Fruit fly (Drosophila melanogaster): ENCODE data around the gene CG5078.

The CG5078 gene

DNA sequence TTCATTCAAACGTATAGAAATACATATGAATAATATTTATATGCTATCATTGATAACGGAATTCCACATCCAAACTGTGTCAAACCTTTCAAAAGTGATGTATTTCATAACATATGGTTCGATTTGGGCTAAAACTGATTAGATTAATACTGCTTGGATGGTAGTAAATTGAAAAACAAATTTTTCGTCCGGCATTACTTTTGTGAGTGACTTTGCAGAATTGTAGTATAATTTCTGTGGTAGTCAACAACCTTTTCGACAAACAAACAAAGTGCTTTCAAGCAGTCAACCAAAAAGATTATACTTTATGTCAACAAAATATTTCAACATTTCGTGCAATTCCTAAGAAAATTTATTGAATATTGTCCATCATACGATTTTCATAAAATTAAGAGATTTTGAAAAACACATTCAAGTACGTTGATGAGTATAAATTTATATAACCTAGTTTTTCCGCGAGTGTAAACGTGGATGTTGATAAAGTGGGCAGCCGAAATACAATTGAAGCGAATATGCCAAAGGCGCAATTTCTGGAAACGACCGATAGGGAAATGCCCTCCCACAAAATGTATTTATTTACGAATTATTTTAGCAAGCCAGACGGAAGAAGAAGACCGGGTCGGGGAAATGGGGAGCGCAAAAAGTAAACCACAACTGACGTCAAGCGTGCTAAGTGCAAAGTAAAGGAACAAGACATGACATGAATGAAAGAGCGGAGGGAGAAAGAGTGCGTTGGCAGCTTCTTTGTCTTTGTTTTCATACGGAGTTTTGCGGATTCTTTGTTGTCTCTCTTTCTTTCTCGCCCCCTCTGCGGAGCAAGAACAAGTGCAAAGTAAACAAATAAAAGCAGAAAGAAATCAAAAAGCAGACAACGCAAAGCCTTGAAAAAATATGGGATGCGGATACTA lies 12.3 kb downstream of the CG5078 start (continued):
- peak; percentile 11; the same call in 1 of the 2 replicates for TF ChIP-seq lmd (GFP tag; IDR thresholded peaks at IDR 0.05)
- TF ChIP-seq jigr1 (GFP tag; IDR thresholded peaks at IDR 0.05), result no peak
- TF ChIP-seq salm (tag; optimal IDR thresholded peaks at IDR 0.05), result no peak
- no peak for TF ChIP-seq sima (GFP tag; optimal IDR thresholded peaks at IDR 0.05)
- peak; percentile 48 for TF ChIP-seq CG30403 (GFP tag; optimal IDR thresholded peaks at IDR 0.05)
- no peak for TF ChIP-seq CG1603 (tag; optimal IDR thresholded peaks at IDR 0.05)
- 0 out of 3 replicates have a peak, but pooled peaks have one; percentile 13 for TF ChIP-seq Aef1 (GFP tag; IDR thresholded peaks at IDR 0.05)
- TF ChIP-seq her (GFP tag; optimal IDR thresholded peaks at IDR 0.05), result no peak
- TF ChIP-seq ap (GFP tag; IDR thresholded peaks at IDR 0.05), result no peak
- TF ChIP-seq dm (GFP tag; optimal IDR thresholded peaks at IDR 0.05), result no peak
- no peak for TF ChIP-seq Lim3 (GFP tag; IDR thresholded peaks at IDR 0.05)
- no peak for TF ChIP-seq Fer2 (tag; optimal IDR thresholded peaks at IDR 0.05)
- no peak for TF ChIP-seq CG4424 (GFP tag; optimal IDR thresholded peaks at IDR 0.05)
- TF ChIP-seq CG14050 (GFP tag; IDR thresholded peaks at IDR 0.05), result no peak; the same call in 2 of the 3 replicates
- TF ChIP-seq CrebB (tag; optimal IDR thresholded peaks at IDR 0.05), result peak; percentile 18
- TF ChIP-seq cas (GFP tag; IDR thresholded peaks at IDR 0.05), result no peak
- no peak for TF ChIP-seq CHES-1-like (GFP tag; optimal IDR thresholded peaks at IDR 0.05)
- TF ChIP-seq CG8944 (GFP tag; optimal IDR thresholded peaks at IDR 0.05), result no peak
- peak; percentile 69 for TF ChIP-seq p53 (GFP tag; optimal IDR thresholded peaks at IDR 0.05)
- no peak for TF ChIP-seq CG11723 (GFP tag; optimal IDR thresholded peaks at IDR 0.05)
- TF ChIP-seq tgo (GFP tag; IDR thresholded peaks at IDR 0.05), result no peak
- TF ChIP-seq gsb-n (tag; optimal IDR thresholded peaks at IDR 0.05), result no peak
- no peak for TF ChIP-seq Kr (GFP tag; optimal IDR thresholded peaks at IDR 0.05)
- TF ChIP-seq slou (GFP tag; optimal IDR thresholded peaks at IDR 0.05), result no peak
- TF ChIP-seq CG11504 (tag; optimal IDR thresholded peaks at IDR 0.05), result peak; percentile 52
- no peak for TF ChIP-seq CG2889 (GFP tag; IDR thresholded peaks at IDR 0.05)
- TF ChIP-seq oc (tag; optimal IDR thresholded peaks at IDR 0.05), result no peak
- TF ChIP-seq esg (GFP tag; conservative IDR thresholded peaks at IDR 0.05), result peak; percentile 22; the same call in 1 of the 2 replicates
- TF ChIP-seq CG3995 (GFP tag; optimal IDR thresholded peaks at IDR 0.05), result no peak
- no peak for TF ChIP-seq CG14441 (GFP tag; IDR thresholded peaks at IDR 0.05)
- TF ChIP-seq br (optimal IDR thresholded peaks at IDR 0.05), result no peak
- no peak for TF ChIP-seq CG13296 (GFP tag; optimal IDR thresholded peaks at IDR 0.05)
- TF ChIP-seq pan (optimal IDR thresholded peaks at IDR 0.05), result no peak
- peak in 1 of 2 experiments; percentile 62 for TF ChIP-seq pan (GFP tag; optimal IDR thresholded peaks at IDR 0.05 in 1 of 2, IDR thresholded peaks at IDR 0.05 in 1 of 2)
- TF ChIP-seq CG18764 (GFP tag; optimal IDR thresholded peaks at IDR 0.05), result no peak
- TF ChIP-seq lab (GFP tag; optimal IDR thresholded peaks at IDR 0.05), result peak; percentile 19
- TF ChIP-seq ara (GFP tag; IDR thresholded peaks at IDR 0.05), result 0 out of 2 replicates have a peak, but pooled peaks have one; percentile 22
- no peak for TF ChIP-seq da (GFP tag; optimal IDR thresholded peaks at IDR 0.05)
- no peak for TF ChIP-seq ab (GFP tag; optimal IDR thresholded peaks at IDR 0.05)
- no peak for TF ChIP-seq ems (GFP tag; optimal IDR thresholded peaks at IDR 0.05)
- TF ChIP-seq CG30431 (GFP tag; optimal IDR thresholded peaks at IDR 0.05), result no peak
- TF ChIP-seq Meics (GFP tag; optimal IDR thresholded peaks at IDR 0.05), result peak; percentile 45
- peak; percentile 51 for TF ChIP-seq CG7786 (GFP tag; optimal IDR thresholded peaks at IDR 0.05)
- no peak for TF ChIP-seq NFAT (GFP tag; IDR thresholded peaks at IDR 0.05)
- TF ChIP-seq sisA (GFP tag; IDR thresholded peaks at IDR 0.05), result no peak
- TF ChIP-seq chm (GFP tag; IDR thresholded peaks at IDR 0.05), result no peak; the same call in 1 of the 2 replicates
- TF ChIP-seq HLH3B (GFP tag; IDR thresholded peaks at IDR 0.05), result no peak
- TF ChIP-seq ro (GFP tag; IDR thresholded peaks at IDR 0.05), result no peak
- TF ChIP-seq CG14014 (GFP tag; IDR thresholded peaks at IDR 0.05), result 0 out of 2 replicates have a peak, but pooled peaks have one; percentile 49
- TF ChIP-seq trem (tag; optimal IDR thresholded peaks at IDR 0.05), result no peak
- no peak for TF ChIP-seq CG7963 (GFP tag; IDR thresholded peaks at IDR 0.05; ENCODE audit: partially characterized antibody)
